Fruit fly (Drosophila melanogaster): ENCODE results near the gene CG14785.

The CG14785 gene

DNA sequence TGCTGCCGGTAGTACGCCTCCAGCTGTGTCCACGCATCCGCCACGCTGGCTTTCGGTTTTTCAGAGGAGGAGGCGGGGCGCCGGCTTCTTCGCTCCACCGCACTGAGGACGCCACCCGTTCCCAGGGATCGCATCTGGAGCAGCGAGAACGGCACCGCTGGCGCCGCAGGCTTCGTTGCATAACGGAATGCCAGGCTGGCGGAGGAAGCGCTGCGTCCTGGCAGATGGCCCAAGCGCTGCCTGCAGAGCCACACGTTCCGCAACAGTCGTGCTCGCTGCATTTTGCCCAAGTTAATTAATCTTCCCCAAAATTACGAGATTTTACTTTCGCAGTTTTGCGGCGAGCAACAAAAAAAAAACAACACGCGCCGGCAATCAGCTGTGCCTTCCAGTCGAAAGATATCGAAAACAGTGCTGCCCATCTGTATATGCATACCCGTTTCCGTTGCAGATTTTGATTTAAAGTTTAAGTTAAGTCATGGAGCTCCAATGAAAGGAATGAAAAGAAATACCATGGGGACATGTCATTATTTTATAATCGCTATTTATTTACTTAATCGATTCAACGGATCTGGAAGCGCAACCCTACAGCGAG lies 3.5 kb upstream of the CG14785 start, which contains the start of gene Lrpprc2:
Lrpprc2 (minus strand) TSS at position 340 of the 595 bp plus-strand sequence.
- TF ChIP-seq noc (tag; optimal IDR thresholded peaks at IDR 0.05) = no peak

DNA sequence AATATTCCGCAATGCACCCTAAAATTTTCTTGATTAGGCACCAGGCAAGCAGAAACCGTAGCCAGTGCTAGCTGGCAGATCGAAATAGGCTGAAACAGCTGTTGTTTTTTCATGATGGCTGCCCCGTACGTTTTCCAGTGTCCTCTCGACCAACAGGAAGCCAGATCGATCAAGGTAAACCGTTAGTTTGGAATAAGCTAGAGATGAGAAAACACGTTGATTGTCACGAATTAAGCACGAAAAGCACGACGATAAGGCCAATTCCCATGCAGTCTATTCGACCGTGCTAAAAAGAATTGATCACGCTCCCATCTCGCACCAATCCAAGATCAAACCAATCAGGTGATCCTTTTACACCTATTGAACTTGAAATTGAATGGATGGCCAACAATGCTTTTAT lies 2.0 kb downstream of the CG14785 start:
- TF ChIP-seq noc (tag; optimal IDR thresholded peaks at IDR 0.05) = no peak

DNA sequence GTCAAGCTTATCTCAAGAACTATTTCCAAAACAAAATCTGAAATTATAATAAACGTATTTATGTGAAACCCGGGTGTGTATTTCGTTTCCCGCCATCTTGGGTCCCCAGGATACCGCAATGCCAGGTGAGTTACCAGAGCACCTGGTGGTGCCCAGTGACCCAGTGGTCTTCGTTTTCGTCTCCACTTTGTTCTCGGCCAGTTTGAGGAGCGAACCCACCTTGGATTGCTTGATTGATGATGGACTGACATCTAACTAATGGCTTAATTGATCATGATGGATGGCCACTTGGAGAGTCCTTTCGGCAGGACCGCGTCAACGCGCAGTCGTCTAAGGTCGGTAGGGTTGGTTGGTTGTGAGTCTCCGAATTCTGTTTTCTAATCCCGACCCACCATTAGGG lies 4.7 kb downstream of the CG14785 start, which contains the start of gene Gr2a:
Gr2a (plus strand) TSS at position 301 of the 400 bp plus-strand sequence.
- TF ChIP-seq noc (tag; optimal IDR thresholded peaks at IDR 0.05) = no peak

DNA sequence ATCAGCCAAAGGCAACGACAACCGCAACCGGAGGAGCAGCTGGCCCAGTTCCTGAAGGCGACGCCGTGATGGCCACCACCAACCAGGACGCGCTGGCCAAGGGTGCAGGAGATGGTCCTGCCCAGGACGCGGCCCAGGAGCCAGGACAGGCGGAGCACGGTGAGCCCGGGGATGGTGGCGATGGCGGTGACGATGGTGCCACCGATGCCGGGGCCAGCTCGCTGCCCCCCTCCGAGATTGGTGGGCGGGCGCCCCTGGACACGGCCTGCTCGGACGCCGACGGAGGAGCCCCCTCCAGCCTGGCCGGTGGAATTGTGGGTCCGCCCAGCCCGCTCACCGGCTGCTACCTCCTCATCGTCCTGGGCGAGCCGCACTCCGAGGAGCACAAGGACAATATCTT lies 42.6 kb downstream of the CG14785 start:
- TF ChIP-seq noc (tag; optimal IDR thresholded peaks at IDR 0.05) = no peak

DNA sequence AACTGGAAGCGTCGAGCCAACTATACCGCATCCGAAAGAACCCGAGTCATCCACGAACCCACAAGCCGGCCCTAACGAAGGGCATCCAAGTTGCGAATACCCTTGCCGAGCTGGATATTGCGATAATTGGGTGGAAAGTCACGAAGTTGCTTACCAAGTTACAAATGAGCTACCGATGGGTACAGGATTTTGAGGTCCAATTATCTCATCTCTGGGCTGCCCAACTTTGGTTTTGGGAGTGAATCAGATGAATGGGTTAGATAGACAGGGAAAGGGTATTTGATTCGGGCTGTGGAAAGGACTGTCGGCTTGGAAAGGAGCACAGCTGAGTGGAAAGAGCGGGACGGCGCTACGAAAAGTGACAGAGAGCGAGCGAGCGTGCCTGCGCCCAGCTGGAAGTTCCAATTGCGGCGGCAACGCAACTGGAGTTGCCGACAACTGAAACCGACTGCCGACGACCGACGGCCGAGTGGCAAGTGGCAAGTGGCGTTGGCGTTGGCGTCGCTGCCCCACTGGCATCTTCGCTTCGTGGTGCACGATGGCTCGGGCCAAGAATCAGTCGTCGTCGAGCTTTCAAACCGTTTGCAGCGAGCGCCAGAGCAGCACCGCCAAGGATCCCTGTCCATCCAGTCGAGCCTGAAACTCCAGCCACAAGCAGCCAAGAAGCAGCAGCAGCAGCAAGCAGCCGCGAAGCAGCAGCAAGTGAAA lies 45.5 kb downstream of the CG14785 start:
- TF ChIP-seq noc (tag; optimal IDR thresholded peaks at IDR 0.05) = no peak

DNA sequence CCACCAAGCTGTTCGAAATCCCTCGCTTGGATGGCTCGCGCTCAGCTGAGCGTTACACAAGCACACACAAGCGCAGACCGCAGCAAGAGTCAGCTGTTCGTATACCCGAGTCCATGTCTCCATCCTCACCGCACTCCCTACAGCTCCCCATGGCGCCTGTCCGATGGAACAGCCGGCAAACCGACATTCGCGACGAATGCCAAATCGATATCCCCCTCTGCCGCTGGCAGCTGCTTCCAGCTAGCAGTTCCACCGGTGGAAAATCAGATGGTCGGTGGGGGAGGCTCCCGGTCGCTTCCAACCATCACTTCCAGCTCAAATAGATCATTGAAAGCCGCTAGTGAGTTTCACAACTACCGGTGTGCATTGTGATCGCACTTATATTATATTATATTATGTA lies 46.5 kb downstream of the CG14785 start:
- no peak for TF ChIP-seq noc (tag; optimal IDR thresholded peaks at IDR 0.05)

DNA sequence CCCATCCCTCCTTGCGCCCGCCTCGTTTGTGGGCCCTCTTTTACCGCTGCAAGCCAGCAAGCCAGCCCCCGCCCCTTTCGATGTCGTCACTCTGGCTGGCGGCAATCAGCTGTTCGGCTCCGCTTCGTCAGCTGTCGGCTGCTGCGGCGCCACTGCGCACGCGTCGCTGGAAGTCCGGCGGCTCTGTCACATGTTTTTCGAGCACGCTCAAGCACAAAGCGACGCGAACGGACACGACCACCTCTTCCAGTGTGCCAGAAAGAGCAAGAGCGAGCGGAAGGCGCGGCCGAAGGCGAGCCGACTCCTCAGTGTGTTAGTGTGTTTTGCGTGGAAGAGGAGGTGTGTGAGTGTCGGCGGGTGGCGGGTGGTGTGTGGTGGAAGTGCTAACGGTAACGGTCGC lies 47.9 kb downstream of the CG14785 start, which contains the start of gene futsch:
futsch (plus strand) TSS at position 106 of the 400 bp plus-strand sequence.
- no peak for TF ChIP-seq noc (tag; optimal IDR thresholded peaks at IDR 0.05)

DNA sequence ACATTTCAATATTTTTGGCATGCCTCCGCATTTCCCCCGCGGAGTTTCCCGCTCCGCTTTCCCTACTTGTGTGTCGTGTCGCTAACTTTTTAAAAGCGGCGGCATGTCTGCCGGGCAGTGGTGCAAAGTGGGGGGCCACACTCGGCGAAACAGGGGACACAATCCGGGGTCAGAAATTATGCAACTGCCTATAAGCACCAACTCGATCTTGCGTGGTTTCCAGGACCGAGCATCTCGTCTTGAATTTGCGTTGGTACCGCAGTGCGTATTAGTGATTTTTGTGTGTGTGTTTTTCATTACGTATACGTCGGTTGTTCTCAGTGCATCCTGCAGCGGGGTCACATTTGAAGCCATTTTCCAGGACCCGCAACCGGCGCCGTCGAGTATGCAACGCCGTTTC lies 49.2 kb downstream of the CG14785 start:
- TF ChIP-seq noc (tag; optimal IDR thresholded peaks at IDR 0.05) = no peak

DNA sequence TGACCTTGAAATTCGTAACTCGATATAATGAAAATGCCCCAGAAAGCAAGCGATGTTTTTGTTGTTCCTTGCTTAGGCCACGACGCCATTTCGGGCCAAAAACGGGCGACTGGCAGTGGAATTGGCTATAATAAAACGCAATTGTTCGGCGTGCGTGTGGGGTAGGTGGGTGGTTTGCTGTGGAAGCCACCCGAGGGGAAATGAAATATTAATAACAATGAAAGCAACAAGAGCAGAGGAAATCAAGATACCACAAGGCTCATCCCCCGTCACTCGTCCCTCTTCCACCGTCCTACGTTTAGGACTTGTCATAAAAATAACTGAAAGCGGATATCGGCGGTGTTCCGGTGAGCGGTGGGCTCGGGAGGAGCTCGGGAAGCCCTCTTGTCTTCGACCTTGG lies 51.1 kb downstream of the CG14785 start:
- no peak for TF ChIP-seq noc (tag; optimal IDR thresholded peaks at IDR 0.05)

All from whole organism, larva.